Worm (Caenorhabditis elegans) whole organism, L4/young adult: ENCODE results near the gene fbxa-10.

ENCODE experiments used
- W03F9.2 ChIP-seq: fragments of 150-350 bp; optimal IDR thresholded peaks from 2 replicates; lab custom pipeline; 2014; ENCODE audit warnings: missing biosample characterization, missing genetic modification characterization
- dao-5 ChIP-seq: sonication (generic microtip); optimal IDR thresholded peaks from 2 replicates; lab custom pipeline; 2016; ENCODE audit warnings: missing genotype, missing genetic modification characterization, moderate library complexity, missing compliant biosample characterization
- him-1 ChIP-seq: sonication (generic microtip); optimal IDR thresholded peaks from 2 replicates; lab custom pipeline; 2016; ENCODE audit warnings: missing genotype, missing genetic modification reagents, missing genetic modification characterization, missing compliant biosample characterization

fbxa-10 gene

DNA sequence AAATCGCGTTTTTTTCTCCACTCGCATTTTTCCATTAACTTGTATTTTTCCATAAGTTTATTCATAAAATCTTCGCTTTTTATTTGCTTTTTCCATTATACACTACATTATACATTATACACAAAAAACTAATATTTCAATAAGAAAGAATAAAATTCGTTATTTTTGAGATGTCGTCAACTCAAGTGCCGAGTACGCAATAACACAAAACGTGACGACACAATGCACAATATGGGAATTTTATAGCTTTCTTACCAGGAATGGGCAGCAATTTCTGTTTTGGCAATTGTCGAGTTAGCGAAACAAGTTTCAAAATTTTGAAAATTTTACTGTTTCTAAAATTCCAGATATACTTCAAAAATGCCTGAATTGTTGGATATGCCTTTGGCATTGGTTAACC lies at the start of gene fbxa-10:
fbxa-10 (plus strand) TSS at position 207 of the 400 bp plus-strand sequence.
- TF ChIP-seq W03F9.2 (tag; lab: Kevin White, UChicago) = no peak
- TF ChIP-seq him-1 = no peak
- TF ChIP-seq dao-5 = no peak

DNA sequence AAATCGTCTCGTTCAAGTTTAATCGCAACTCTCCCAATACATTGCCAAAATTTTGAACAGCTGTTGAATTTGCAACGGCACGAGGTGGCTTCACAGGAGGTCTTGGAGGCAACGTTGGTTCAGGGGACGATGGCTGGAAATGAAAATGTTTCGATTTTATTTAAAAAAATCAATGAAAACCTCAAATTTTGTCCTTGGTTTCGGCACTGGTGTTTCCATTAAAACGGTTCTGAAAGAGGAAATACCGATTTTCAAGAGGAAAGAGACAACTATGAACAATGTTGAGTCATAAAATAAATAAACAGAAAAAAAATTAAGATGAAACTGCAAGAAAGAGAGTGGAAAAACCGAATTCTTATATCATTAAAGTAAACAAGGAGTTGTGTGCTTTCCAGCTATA lies 44.9 kb upstream of the fbxa-10 start, which contains the start of gene F23H11.4:
F23H11.4 (minus strand) TSS at position 229 of the 400 bp plus-strand sequence.
- TF ChIP-seq W03F9.2 (tag; lab: Kevin White, UChicago) (no peak), him-1 (no peak), dao-5 (no peak)

- TF ChIP-seq him-1 = no peak
- TF ChIP-seq dao-5 = no peak
- TF ChIP-seq W03F9.2 (tag; lab: Kevin White, UChicago) = no peak
Observed at ce11 chrIII:907990-908389, 44.2 kb upstream of the fbxa-10 start.

- no peak for TF ChIP-seq dao-5
- no peak for TF ChIP-seq W03F9.2 (tag; lab: Kevin White, UChicago)
- no peak for TF ChIP-seq him-1
Observed at ce11 chrIII:909540-909939, 42.6 kb upstream of the fbxa-10 start, which contains the start of gene crls-1. Gene crls-1, minus strand, starts transcription at chrIII:909902.

ce11 chrIII:910540-911311 lies 41.5 kb upstream of the fbxa-10 start, which contains the start of the genes F23H11.5 and bra-2:
Gene F23H11.5, minus strand, starts transcription at chrIII:910590.
Gene bra-2, plus strand, starts transcription at chrIII:911261.
- no peak for TF ChIP-seq him-1
- no peak for TF ChIP-seq W03F9.2 (tag; lab: Kevin White, UChicago)
- no peak for TF ChIP-seq dao-5

- TF ChIP-seq dao-5 (no peak), W03F9.2 (tag; lab: Kevin White, UChicago) (no peak), him-1 (no peak)
Observed at ce11 chrIII:916897-917296, 35.3 kb upstream of the fbxa-10 start, which contains the start of gene idpp-13. Gene idpp-13, minus strand, starts transcription at chrIII:916997.

DNA sequence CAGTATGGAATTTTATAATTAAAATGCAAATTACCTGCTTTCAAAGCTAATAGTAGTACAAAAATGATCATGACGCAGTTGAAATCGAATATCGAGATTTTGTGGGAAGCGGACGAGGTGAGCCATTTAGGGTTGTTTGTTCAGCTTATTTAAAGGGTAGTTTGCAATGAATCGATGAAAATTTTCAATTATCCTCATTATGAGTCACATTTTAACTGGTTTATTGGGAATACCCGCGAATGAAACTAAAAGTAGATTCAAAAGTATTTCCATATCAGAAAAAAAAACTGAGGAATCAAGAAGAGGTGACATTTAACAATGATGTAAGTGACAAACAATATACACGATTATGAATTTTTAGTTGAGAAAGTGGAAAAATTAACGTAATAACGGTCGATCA lies 32.9 kb upstream of the fbxa-10 start, which contains the start of gene F23H11.7:
F23H11.7 (minus strand) TSS at position 101 of the 400 bp plus-strand sequence.
- TF ChIP-seq dao-5 = no peak
- TF ChIP-seq W03F9.2 (tag; lab: Kevin White, UChicago) = no peak
- no peak for TF ChIP-seq him-1

ce11 chrIII:926216-926615 lies 26.0 kb upstream of the fbxa-10 start, which contains the start of gene pef-1:
Gene pef-1, minus strand, starts transcription at chrIII:926316.
- TF ChIP-seq dao-5 (no peak), him-1 (no peak), W03F9.2 (tag; lab: Kevin White, UChicago) (no peak)

DNA sequence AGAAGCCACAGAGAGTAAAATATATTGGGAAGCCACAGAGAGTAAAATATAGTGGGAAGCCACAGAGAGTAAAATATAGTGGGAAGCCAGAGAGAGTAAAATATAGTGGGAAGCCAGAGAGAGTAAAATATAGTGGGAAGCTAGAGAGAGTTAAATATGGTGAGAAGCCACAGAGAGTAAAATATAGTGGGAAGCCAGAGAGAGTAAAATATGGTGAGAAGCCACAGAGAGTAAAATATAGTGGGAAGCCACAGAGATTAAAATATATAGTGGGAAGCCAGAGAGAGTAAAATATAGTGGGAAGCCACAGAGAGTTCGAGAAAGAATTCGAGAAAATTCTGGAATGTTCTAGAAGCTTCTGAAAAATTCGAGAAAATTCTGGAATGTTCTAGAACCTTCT lies 20.8 kb upstream of the fbxa-10 start:
- peak; percentile 29 for TF ChIP-seq dao-5

DNA sequence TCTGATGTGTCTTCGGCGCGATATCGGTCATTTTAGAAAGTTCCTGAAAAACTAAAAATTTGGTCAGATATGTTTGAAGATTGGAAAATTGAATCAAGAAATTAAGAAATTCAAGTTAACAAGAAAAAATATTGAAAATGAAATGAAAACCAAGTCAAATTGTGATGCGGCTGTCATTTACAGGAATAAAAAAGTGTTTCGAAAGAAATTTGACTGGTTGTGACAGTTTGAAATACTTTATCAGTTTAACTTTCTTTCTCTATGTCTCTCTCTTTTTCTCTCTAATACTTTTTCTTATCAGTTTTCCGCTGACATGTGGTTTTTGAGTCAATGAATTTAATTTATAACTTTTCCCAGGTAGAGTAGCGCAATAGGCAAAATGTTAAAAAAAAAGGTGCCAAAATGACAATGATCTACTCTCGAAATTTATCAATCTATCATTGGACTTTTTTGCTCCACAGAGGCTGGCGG lies 16.1 kb upstream of the fbxa-10 start, which contains the start of gene fbxa-55:
fbxa-55 (minus strand) TSS at position 51 of the 471 bp plus-strand sequence.
- no peak for TF ChIP-seq him-1
- TF ChIP-seq W03F9.2 (tag; lab: Kevin White, UChicago) = no peak
- TF ChIP-seq dao-5 = no peak

DNA sequence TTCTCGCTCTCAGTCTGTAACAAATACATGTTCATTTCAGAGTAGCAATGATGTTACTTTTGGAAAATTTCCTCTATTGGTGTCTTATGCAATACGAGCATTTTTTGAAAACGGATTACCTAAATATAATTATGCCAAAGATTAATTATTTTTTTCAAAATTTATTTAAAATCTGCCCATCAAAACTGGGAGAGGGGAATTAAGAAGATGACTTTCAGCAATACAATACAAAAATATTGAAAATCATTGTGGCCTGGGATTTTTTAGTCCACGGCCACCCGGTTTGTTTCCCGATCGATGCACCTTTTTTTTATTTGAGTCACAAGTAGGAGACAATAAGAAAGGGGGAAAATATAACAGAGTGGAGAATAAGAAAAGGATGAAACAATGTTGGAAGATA lies 14.2 kb upstream of the fbxa-10 start, which contains the start of gene fbxa-56:
fbxa-56 (minus strand) TSS at position 101 of the 400 bp plus-strand sequence.
- TF ChIP-seq dao-5 (no peak), him-1 (no peak), W03F9.2 (tag; lab: Kevin White, UChicago) (no peak)

- TF ChIP-seq him-1 (no peak), dao-5 (no peak), W03F9.2 (tag; lab: Kevin White, UChicago) (no peak)
Observed at ce11 chrIII:938569-938968, 13.6 kb upstream of the fbxa-10 start, which contains the start of gene fbxa-22. Gene fbxa-22, plus strand, starts transcription at chrIII:938869.

DNA sequence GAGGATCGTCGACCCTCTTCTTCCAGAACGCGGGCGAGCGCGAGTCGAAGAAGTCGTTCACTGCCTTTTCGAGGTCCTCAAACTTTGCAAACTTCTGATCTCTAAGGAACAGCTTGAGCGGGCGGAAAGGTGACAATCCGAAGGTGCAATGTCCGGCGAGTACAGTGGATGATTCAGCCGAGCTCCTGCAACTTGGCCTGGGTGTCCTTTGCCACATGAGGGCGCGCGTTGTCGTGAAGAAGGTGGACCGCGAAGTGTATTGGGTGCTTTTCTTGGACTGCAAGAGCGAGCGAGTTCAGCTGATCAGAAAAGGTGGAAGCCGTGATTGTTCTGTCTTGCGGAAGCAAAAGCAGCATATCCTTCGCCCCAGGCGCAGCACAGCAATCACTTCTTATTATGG lies 10.2 kb upstream of the fbxa-10 start:
- TF ChIP-seq dao-5 (no peak), W03F9.2 (tag; lab: Kevin White, UChicago) (no peak), him-1 (no peak)

DNA sequence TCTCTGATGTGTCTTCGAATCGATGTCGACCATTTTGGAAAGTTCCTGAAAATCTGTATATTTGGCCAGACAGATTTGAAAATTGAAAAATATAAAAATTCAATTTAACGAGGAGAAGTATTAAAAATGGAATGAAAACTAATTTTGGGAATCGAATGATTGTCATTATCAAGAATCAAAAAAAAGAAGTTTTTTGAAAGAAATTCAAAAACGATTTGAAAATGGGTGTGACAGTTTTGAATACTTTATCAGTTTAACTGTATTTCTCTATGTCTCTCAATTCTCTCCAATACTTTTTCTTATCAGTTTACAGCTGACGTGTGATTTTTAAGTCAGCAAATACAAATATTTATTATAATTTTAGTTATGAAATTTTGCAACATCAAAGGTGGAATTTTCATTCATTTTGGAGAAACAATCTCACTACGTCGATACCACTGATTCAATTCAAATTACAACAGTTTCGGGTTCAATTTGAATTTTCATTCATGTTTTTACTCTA lies 8.7 kb upstream of the fbxa-10 start, which contains the start of gene fbxa-59:
fbxa-59 (minus strand) TSS at position 51 of the 502 bp plus-strand sequence.
- TF ChIP-seq W03F9.2 (tag; lab: Kevin White, UChicago) = no peak
- no peak for TF ChIP-seq dao-5
- TF ChIP-seq him-1 = no peak
